Fruit fly (Drosophila melanogaster): Measurements from ENCODE around the gene CG12111.

DNA sequence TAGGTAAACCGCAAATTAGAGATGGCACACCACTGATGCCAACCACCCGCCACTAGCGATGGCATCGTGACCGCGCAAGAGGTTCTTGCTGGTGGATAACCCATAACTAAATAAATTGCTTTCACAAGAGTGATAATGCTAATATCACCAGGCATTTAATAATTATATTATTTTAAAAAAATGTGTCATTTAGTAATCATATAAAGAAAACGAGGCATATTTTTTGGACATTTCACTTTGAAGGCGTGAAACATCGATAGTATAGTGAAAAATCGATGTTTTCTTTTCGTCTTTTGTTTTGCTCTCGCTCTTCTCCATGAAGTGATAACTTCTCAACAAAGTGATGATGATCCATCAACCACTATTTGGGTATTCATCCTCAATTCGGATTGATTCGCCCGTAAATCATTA lies 12.0 kb downstream of the CG12111 start, which contains the start of gene IntS4:
- TF ChIP-seq psq (optimal IDR thresholded peaks at IDR 0.05) (no peak), usp (GFP tag; optimal IDR thresholded peaks at IDR 0.05) (no peak)
